Worm (Caenorhabditis elegans): Measurements from ENCODE around the gene dmsr-16.

dmsr-16 gene

DNA sequence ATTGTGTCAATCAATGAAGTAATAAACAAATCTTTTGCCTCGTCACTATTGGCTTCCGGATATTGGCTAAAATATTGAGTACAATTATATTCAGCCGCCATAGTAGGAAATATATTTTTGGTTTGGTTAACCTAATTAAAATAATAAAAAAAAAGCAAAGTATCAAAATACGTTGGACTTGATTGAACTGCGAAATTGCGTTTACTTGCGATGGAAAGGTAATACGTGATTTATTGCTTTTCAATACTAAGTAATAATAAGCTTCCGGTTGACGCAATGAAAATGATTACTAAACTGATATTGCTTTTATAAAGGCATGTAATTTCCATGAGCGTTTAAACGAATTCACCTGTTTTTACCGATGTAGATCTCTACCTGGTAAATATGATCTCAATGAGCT, 9.3 kb downstream of the dmsr-16 start, which contains the start of gene dmsr-9:
Gene dmsr-9, minus strand, starts transcription at position 101 of the 400 bp plus-strand sequence.
- no peak for TF ChIP-seq elt-1 (tag; optimal IDR thresholded peaks at IDR 0.05)
- TF ChIP-seq nhr-23 (tag; optimal IDR thresholded peaks at IDR 0.05): no peak
- TF ChIP-seq nhr-77 (tag; optimal IDR thresholded peaks at IDR 0.05): no peak
- no peak for TF ChIP-seq egl-27 (tag; optimal IDR thresholded peaks at IDR 0.05)
- TF ChIP-seq snpc-4 (tag; optimal IDR thresholded peaks at IDR 0.05): no peak
- TF ChIP-seq ceh-28 (tag; optimal IDR thresholded peaks at IDR 0.05): no peak
- TF ChIP-seq hmg-11 (tag; optimal IDR thresholded peaks at IDR 0.05): no peak
- TF ChIP-seq jun-1 (tag; optimal IDR thresholded peaks at IDR 0.05): no peak
- TF ChIP-seq sea-2 (GFP tag; optimal IDR thresholded peaks at IDR 0.05): no peak

DNA sequence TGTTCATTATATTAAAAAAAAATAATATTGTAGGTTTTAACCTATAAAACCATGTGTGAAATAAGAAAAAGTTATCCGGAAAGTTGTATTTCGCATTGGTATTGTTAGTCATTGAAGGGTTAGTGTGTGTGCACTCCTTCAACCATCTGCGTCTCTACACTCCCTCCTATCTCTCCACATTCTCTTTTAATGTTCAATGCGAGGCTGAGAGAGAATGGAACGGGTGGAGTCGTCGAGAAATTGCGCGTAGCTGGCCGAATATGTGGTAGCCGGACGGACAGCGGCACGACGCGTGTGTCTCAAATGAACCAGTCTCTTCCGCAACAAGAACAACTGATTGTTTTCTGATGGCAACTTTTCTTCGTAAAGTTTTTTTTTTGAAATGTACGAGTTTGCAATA, 12.0 kb downstream of the dmsr-16 start:
- TF ChIP-seq snpc-4 (tag; optimal IDR thresholded peaks at IDR 0.05) (peak; percentile 11), lin-39 (tag; optimal IDR thresholded peaks at IDR 0.05) (peak; percentile 83), nfya-1 (tag; optimal IDR thresholded peaks at IDR 0.05; ENCODE audit: insufficient read depth) (peak; percentile 63), R02D3.7 (tag; optimal IDR thresholded peaks at IDR 0.05) (peak; percentile 10), egl-27 (tag; optimal IDR thresholded peaks at IDR 0.05) (no peak), hmg-11 (tag; optimal IDR thresholded peaks at IDR 0.05) (peak; percentile 88), pha-4 (tag; optimal IDR thresholded peaks at IDR 0.05) (peak; percentile 58), lsy-12 (tag; optimal IDR thresholded peaks at IDR 0.05) (no peak), elt-2 (tag; optimal IDR thresholded peaks at IDR 0.05) (peak; percentile 16), nhr-237 (tag; optimal IDR thresholded peaks at IDR 0.05) (no peak), egl-5 (tag; optimal IDR thresholded peaks at IDR 0.05) (peak; percentile 47), nhr-28 (tag; optimal IDR thresholded peaks at IDR 0.05) (no peak), elt-1 (tag; optimal IDR thresholded peaks at IDR 0.05) (no peak), nhr-23 (tag; optimal IDR thresholded peaks at IDR 0.05) (peak; percentile 65)

DNA sequence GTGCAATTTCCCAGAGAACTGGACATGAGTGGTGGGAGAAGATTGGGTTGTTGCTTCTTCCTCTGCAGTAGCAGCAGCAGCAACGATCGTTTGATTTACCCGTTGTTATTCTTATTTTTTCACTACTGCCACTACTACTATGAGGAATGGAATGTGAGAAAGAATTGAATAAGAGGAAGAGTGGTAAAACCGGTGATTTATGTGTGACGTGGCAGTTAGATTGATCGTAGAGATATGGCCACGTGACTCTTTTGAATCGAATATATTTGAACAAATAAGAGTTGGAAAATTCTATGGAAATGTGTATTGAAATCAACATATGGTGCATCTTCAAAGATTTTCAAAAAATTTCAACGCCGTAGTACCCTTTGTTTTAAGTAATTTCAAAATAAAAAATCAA, 12.6 kb downstream of the dmsr-16 start:
- TF ChIP-seq unc-39 (tag; optimal IDR thresholded peaks at IDR 0.05) (no peak), zag-1 (tag; optimal IDR thresholded peaks at IDR 0.05) (no peak), egl-5 (tag; optimal IDR thresholded peaks at IDR 0.05) (no peak), nhr-11 (tag; optimal IDR thresholded peaks at IDR 0.05) (no peak), ztf-11 (tag; optimal IDR thresholded peaks at IDR 0.05) (no peak), sea-2 (GFP tag; optimal IDR thresholded peaks at IDR 0.05) (no peak), hmg-11 (tag; optimal IDR thresholded peaks at IDR 0.05) (no peak), aly-2 (tag; optimal IDR thresholded peaks at IDR 0.05) (no peak), elt-2 (tag; optimal IDR thresholded peaks at IDR 0.05) (no peak), pha-4 (tag; optimal IDR thresholded peaks at IDR 0.05) (no peak), fkh-10 (GFP tag; optimal IDR thresholded peaks at IDR 0.05) (no peak), mml-1 (tag; optimal IDR thresholded peaks at IDR 0.05) (no peak), lin-39 (tag; optimal IDR thresholded peaks at IDR 0.05) (no peak), lin-15B (tag; optimal IDR thresholded peaks at IDR 0.05) (no peak)

DNA sequence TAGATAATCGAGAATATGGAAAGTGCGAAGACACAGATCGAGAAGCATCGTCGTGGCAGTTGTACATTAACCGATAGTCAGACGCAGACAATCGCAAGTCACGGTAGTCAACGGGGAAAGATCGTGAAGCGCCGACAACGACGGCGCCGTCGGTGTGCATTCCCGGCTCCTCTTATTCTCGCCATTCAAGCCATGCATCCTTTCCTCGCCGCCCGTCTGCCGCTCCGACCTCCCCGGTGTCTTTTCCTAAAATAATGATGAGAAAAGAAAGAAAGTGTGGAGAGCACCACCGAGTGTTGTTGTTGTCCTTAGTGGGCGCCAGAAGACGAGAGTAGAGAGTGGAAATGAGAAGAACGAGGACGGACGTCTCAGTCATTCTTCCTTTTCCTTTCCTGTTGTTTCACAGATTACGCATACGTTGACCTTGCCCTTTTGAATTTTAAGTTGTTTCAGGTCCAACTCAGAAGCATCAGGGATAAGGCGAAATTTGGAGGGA, 15.1 kb downstream of the dmsr-16 start, which contains the start of gene ZC404.1:
Gene ZC404.1, plus strand, starts transcription at position 446 of the 496 bp plus-strand sequence.
- TF ChIP-seq lin-39 (tag; optimal IDR thresholded peaks at IDR 0.05): peak; percentile 28
- peak; percentile 71 for TF ChIP-seq snpc-4 (tag; optimal IDR thresholded peaks at IDR 0.05)
- TF ChIP-seq R02D3.7 (tag; optimal IDR thresholded peaks at IDR 0.05): no peak
- TF ChIP-seq fkh-10 (GFP tag; optimal IDR thresholded peaks at IDR 0.05): no peak

DNA sequence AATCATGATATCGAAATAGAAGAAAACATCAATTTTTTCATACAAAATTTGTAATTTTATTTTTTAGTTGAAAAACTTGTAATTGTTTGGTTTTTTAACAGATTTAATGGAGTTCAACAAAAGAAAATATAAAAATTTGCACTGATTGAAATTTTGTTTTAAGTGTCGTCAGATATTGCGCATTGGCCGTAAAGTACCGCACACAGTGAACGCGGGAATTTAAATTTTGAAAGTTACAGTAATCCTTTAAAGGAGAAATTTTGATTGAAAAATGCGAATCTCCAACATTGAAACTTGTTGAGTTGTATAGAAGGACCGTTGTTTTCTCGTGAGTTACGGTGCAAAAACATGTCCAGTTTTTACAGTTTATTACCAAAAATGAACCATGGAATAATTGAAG, 15.9 kb downstream of the dmsr-16 start:
- TF ChIP-seq ztf-4 (tag; optimal IDR thresholded peaks at IDR 0.05) (no peak), hmg-11 (tag; optimal IDR thresholded peaks at IDR 0.05) (no peak), pha-4 (tag; optimal IDR thresholded peaks at IDR 0.05) (peak; percentile 7)

DNA sequence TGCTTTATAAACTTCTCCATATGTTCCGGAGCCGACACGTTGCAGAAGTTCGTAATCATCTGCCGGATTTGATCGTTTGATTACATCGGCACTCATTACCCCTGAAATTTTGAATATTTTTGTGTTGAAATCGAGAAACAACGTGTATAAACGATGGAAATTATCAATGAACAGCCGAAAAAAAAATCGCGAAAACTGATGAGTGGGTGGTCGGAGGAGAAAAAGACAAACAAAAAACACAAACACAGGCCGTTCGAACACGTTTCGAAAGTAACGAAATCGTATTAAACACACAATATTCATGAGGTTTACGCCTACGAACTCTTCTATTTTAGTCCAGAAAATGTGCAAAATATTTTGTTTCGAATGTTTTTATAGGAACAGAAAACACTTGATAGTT, 16.3 kb downstream of the dmsr-16 start, which contains the start of gene gck-2:
Gene gck-2, minus strand, starts transcription at position 101 of the 400 bp plus-strand sequence.
- TF ChIP-seq mml-1 (tag; optimal IDR thresholded peaks at IDR 0.05): no peak
- TF ChIP-seq egl-5 (tag; optimal IDR thresholded peaks at IDR 0.05): no peak
- no peak for TF ChIP-seq fkh-10 (GFP tag; optimal IDR thresholded peaks at IDR 0.05)
- no peak for TF ChIP-seq ztf-4 (tag; optimal IDR thresholded peaks at IDR 0.05)
- TF ChIP-seq ceh-28 (tag; optimal IDR thresholded peaks at IDR 0.05): no peak
- no peak for TF ChIP-seq nhr-43 (tag; optimal IDR thresholded peaks at IDR 0.05; ENCODE audit: poor library complexity, severe bottlenecking)
- no peak for TF ChIP-seq ceh-16 (tag; optimal IDR thresholded peaks at IDR 0.05)
- TF ChIP-seq ceh-82 (tag; optimal IDR thresholded peaks at IDR 0.05): no peak
- no peak for TF ChIP-seq eor-1 (tag; optimal IDR thresholded peaks at IDR 0.05)
- TF ChIP-seq lin-39 (tag; optimal IDR thresholded peaks at IDR 0.05): no peak
- no peak for TF ChIP-seq elt-2 (tag; optimal IDR thresholded peaks at IDR 0.05)
- TF ChIP-seq nhr-25 (tag; optimal IDR thresholded peaks at IDR 0.05): no peak
- TF ChIP-seq ceh-9 (tag; optimal IDR thresholded peaks at IDR 0.05): no peak

All from whole organism, L3 larva.